Fruit fly (Drosophila melanogaster) whole organism, embryonic: ENCODE data around the gene eloF.
A peak's percentile ranks its signal among the peaks of the same experiment; 100 is the strongest.

Source experiments
- CG10147 ChIP-seq: fragments of 200-800 bp; sonication (Bioruptor generic); optimal IDR thresholded peaks from 2 replicates; lab custom pipeline; 2019; ENCODE audit warnings: missing biosample characterization, mild to moderate bottlenecking, missing genetic modification characterization, moderate library complexity
- CG11723 ChIP-seq: fragments of 200-800 bp; sonication (Bioruptor generic); optimal IDR thresholded peaks from 2 replicates; lab custom pipeline; 2017; ENCODE audit warnings: missing biosample characterization, mild to moderate bottlenecking, missing genetic modification characterization
- CG12219 ChIP-seq: fragments of 200-800 bp; sonication (Bioruptor generic); optimal IDR thresholded peaks from 3 replicates; lab custom pipeline; 2018; ENCODE audit warnings: missing biosample characterization, mild to moderate bottlenecking, missing genetic modification characterization
- CG17328 ChIP-seq: fragments of 200-800 bp; sonication (Bioruptor generic); IDR thresholded peaks from 2 replicates; pipeline ENCODE4 v1.3.6; 2022; ENCODE audit warnings: missing biosample characterization, missing genetic modification characterization
- CG33557 ChIP-seq: fragments of 200-800 bp; sonication (Bioruptor generic); optimal IDR thresholded peaks from 2 replicates; lab custom pipeline; 2019; ENCODE audit warnings: missing biosample characterization, mild to moderate bottlenecking, missing genetic modification characterization, moderate library complexity
- CG34422 ChIP-seq: fragments of 200-800 bp; sonication (Bioruptor generic); IDR thresholded peaks from 3 replicates; pipeline ENCODE4 v1.3.6; 2022; ENCODE audit warnings: missing biosample characterization, missing genetic modification characterization
- CG4404 ChIP-seq: fragments of 200-800 bp; sonication (Bioruptor generic); IDR thresholded peaks from 2 replicates; pipeline ENCODE4 v1.3.6; 2022; ENCODE audit warnings: missing biosample characterization, missing genetic modification characterization
- CG6254 ChIP-seq: fragments of 200-800 bp; sonication (Bioruptor generic); optimal IDR thresholded peaks from 3 replicates; lab custom pipeline; 2017; ENCODE audit warnings: mild to moderate bottlenecking, missing biosample characterization, missing genetic modification reagents, missing genetic modification characterization
- CG7271 ChIP-seq: fragments of 200-800 bp; sonication (Bioruptor generic); optimal IDR thresholded peaks from 2 replicates; lab custom pipeline; 2018; ENCODE audit warnings: missing biosample characterization, mild to moderate bottlenecking, missing genetic modification characterization, moderate library complexity
- CG8388 ChIP-seq: fragments of 200-800 bp; sonication (Bioruptor generic); optimal IDR thresholded peaks from 2 replicates; lab custom pipeline; 2019; ENCODE audit warnings: missing biosample characterization, mild to moderate bottlenecking, missing genetic modification characterization, moderate library complexity
- CG9797 ChIP-seq: fragments of 200-800 bp; sonication (Bioruptor generic); optimal IDR thresholded peaks from 3 replicates; lab custom pipeline; 2018; ENCODE audit warnings: missing biosample characterization, mild to moderate bottlenecking, missing genetic modification characterization
- Camta ChIP-seq: fragments of 200-800 bp; sonication (Bioruptor generic); optimal IDR thresholded peaks from 2 replicates; lab custom pipeline; 2016; ENCODE audit warnings: missing biosample characterization, missing genetic modification characterization
- Dref ChIP-seq: fragments of 200-800 bp; sonication (Bioruptor generic); IDR thresholded peaks from 2 replicates; pipeline ENCODE4 v1.3.6; 2022; ENCODE audit warnings: missing biosample characterization, missing genetic modification characterization
- E2f2 ChIP-seq: fragments of 200-800 bp; sonication (Bioruptor generic); IDR thresholded peaks from 2 replicates; pipeline ENCODE4 v1.3.6; 2022; ENCODE audit warnings: missing biosample characterization, missing genetic modification characterization
- NK7.1 ChIP-seq: fragments of 200-800 bp; sonication (Bioruptor generic); optimal IDR thresholded peaks from 3 replicates; lab custom pipeline; 2016; ENCODE audit warnings: missing biosample characterization, missing genetic modification characterization
- NfI ChIP-seq: fragments of 200-800 bp; sonication (Bioruptor generic); optimal IDR thresholded peaks from 3 replicates; lab custom pipeline; 2018; ENCODE audit warnings: missing biosample characterization, mild to moderate bottlenecking, missing genetic modification characterization, moderate library complexity
- Ravus ChIP-seq: fragments of 200-800 bp; sonication (Bioruptor generic); IDR thresholded peaks from 2 replicates; pipeline ENCODE4 v1.3.6; 2022; ENCODE audit warnings: missing biosample characterization, missing genetic modification characterization
- Ssrp ChIP-seq: fragments of 200-800 bp; sonication (Bioruptor generic); optimal IDR thresholded peaks from 2 replicates; lab custom pipeline; 2018; ENCODE audit warnings: missing biosample characterization, mild to moderate bottlenecking, missing genetic modification characterization, moderate library complexity
- TFAM ChIP-seq: fragments of 200-800 bp; sonication (Bioruptor generic); optimal IDR thresholded peaks from 2 replicates; lab custom pipeline; 2017; ENCODE audit warnings: missing biosample characterization, missing genetic modification characterization, inconsistent platforms
- ara ChIP-seq: fragments of 200-800 bp; sonication (Bioruptor generic); IDR thresholded peaks from 2 replicates; pipeline ENCODE4 v1.3.6; 2022; ENCODE audit warnings: missing biosample characterization, missing genetic modification characterization
- ash1 ChIP-seq: fragments of 200-800 bp; sonication (Bioruptor generic); optimal IDR thresholded peaks from 2 replicates; lab custom pipeline; 2018; ENCODE audit warnings: missing biosample characterization, mild to moderate bottlenecking, missing genetic modification characterization
- az2 ChIP-seq: fragments of 200-800 bp; sonication (Bioruptor generic); optimal IDR thresholded peaks from 3 replicates; lab custom pipeline; 2016; ENCODE audit warnings: missing biosample characterization, missing genetic modification characterization
- cad ChIP-seq: fragments of >200 bp; optimal IDR thresholded peaks from 2 replicates; lab custom pipeline; 2017; ENCODE audit warnings: missing biosample characterization, missing genetic modification characterization
- cas ChIP-seq: fragments of 200-800 bp; sonication (Bioruptor generic); IDR thresholded peaks from 2 replicates; pipeline ENCODE4 v1.3.6; 2022; ENCODE audit warnings: missing biosample characterization, missing genetic modification characterization
- caup ChIP-seq: fragments of 200-800 bp; sonication (Bioruptor generic); optimal IDR thresholded peaks from 3 replicates; lab custom pipeline; 2017; ENCODE audit warnings: missing biosample characterization, mild to moderate bottlenecking, missing genetic modification characterization, moderate library complexity; ENCODE audit not compliant: severe bottlenecking
- corto ChIP-seq: fragments of 200-800 bp; sonication (Bioruptor generic); optimal IDR thresholded peaks from 2 replicates; lab custom pipeline; 2016; ENCODE audit warnings: missing biosample characterization, mild to moderate bottlenecking, missing genetic modification characterization, moderate library complexity
- croc ChIP-seq: fragments of 200-800 bp; sonication (Bioruptor generic); conservative IDR thresholded peaks from 3 replicates; pipeline ENCODE4 v1.3.6; 2022; ENCODE audit warnings: missing biosample characterization, missing genetic modification characterization
- crol ChIP-seq: fragments of 200-800 bp; sonication (Bioruptor generic); IDR thresholded peaks from 2 replicates; pipeline ENCODE4 v1.3.6; 2022; ENCODE audit warnings: missing biosample characterization, missing genetic modification characterization
- dmrt11E ChIP-seq: fragments of 200-800 bp; sonication (Bioruptor generic); optimal IDR thresholded peaks from 3 replicates; lab custom pipeline; 2018; ENCODE audit warnings: missing biosample characterization, mild to moderate bottlenecking, missing genetic modification characterization, moderate library complexity
- eve ChIP-seq, 2 experiments: fragments of >200 bp; optimal IDR thresholded peaks; 2 replicates each; lab custom pipeline; 2017; ENCODE audit warnings: missing biosample characterization in 2 of 2, missing genetic modification characterization in 2 of 2
- grau ChIP-seq: fragments of 200-800 bp; optimal IDR thresholded peaks from 3 replicates; lab custom pipeline; 2019; ENCODE audit warnings: missing biosample characterization, mild to moderate bottlenecking, missing genetic modification characterization, moderate library complexity
- grn ChIP-seq: fragments of 200-800 bp; sonication (Bioruptor generic); optimal IDR thresholded peaks from 3 replicates; lab custom pipeline; 2017; ENCODE audit warnings: missing biosample characterization, missing genetic modification characterization
- gsb-n ChIP-seq: fragments of 200-800 bp; sonication (Bioruptor generic); optimal IDR thresholded peaks from 3 replicates; lab custom pipeline; 2018; ENCODE audit warnings: missing biosample characterization, mild to moderate bottlenecking, missing genetic modification characterization
- jumu ChIP-seq: fragments of 200-800 bp; sonication (Bioruptor generic); optimal IDR thresholded peaks from 3 replicates; lab custom pipeline; 2016; ENCODE audit warnings: missing biosample characterization, missing genetic modification characterization
- lbe ChIP-seq: fragments of 200-800 bp; sonication (Bioruptor generic); optimal IDR thresholded peaks from 2 replicates; lab custom pipeline; 2016; ENCODE audit warnings: missing biosample characterization, mild to moderate bottlenecking, missing genetic modification characterization
- nau ChIP-seq: fragments of 200-800 bp; sonication (Bioruptor generic); optimal IDR thresholded peaks from 3 replicates; lab custom pipeline; 2017; ENCODE audit warnings: missing biosample characterization, mild to moderate bottlenecking, missing genetic modification characterization, missing genetic modification reagents
- pan ChIP-seq, 4 experiments: fragments of >200 bp in 3 of 4; fragments of 200-800 bp in 1 of 4; sonication (Bioruptor generic) in 1 of 4; optimal IDR thresholded peaks in 3 of 4; IDR thresholded peaks in 1 of 4; 2 replicates each; pipeline versions ENCODE4 v1.3.6 to Lab custom; 2017 to 2022; ENCODE audit warnings: missing biosample characterization in 2 of 4, missing genetic modification characterization in 2 of 4, mixed read lengths in 1 of 4
- sens-2 ChIP-seq: fragments of 200-800 bp; sonication (Bioruptor generic); IDR thresholded peaks from 2 replicates; pipeline ENCODE4 v1.3.6; 2022; ENCODE audit warnings: missing biosample characterization, missing genetic modification characterization
- slbo ChIP-seq: fragments of 200-800 bp; sonication (Bioruptor generic); IDR thresholded peaks from 2 replicates; pipeline ENCODE4 v1.3.6; 2022; ENCODE audit warnings: missing biosample characterization, missing genetic modification characterization
- unc-4 ChIP-seq: fragments of 200-800 bp; sonication (Bioruptor generic); IDR thresholded peaks from 2 replicates; pipeline ENCODE4 v1.3.6; 2022; ENCODE audit warnings: missing biosample characterization, missing genetic modification characterization; ENCODE audit not compliant: partially characterized antibody
- zen ChIP-seq: fragments of 200-800 bp; sonication (Bioruptor generic); optimal IDR thresholded peaks from 3 replicates; lab custom pipeline; 2018; ENCODE audit warnings: missing biosample characterization, mild to moderate bottlenecking, missing genetic modification characterization, moderate library complexity

eloF gene

dm6 chr3R:9791177-9791806 lies 22.7 kb upstream of the eloF start, which contains the start of the genes CG12945 and CG8507 (continued):
- TF ChIP-seq CG12219 (GFP tag; lab: Kevin White, UChicago), result no peak
- TF ChIP-seq CG34422 (GFP tag; lab: Robert Waterston, UW), result no peak
- TF ChIP-seq TFAM (GFP tag; lab: Kevin White, UChicago), result no peak
- TF ChIP-seq crol (GFP tag; lab: Robert Waterston, UW), result no peak
- TF ChIP-seq CG7271 (tag; lab: Kevin White, UChicago), result no peak
- TF ChIP-seq NfI (GFP tag; lab: Kevin White, UChicago), result peak; percentile 41
- peak; percentile 47; the same call in 1 of the 2 replicates for TF ChIP-seq slbo (GFP tag; lab: Robert Waterston, UW)
- no peak for TF ChIP-seq CG17328
- no peak for TF ChIP-seq croc (GFP tag; lab: Robert Waterston, UW)
- TF ChIP-seq nau (GFP tag; lab: Kevin White, UChicago), result no peak
- peak; percentile 63 for TF ChIP-seq grau
- TF ChIP-seq ara (GFP tag; lab: Robert Waterston, UW), result no peak
- no peak for TF ChIP-seq caup
- TF ChIP-seq dmrt11E, result peak; percentile 4
- no peak for TF ChIP-seq CG33557
- peak; percentile 25 for TF ChIP-seq zen (tag; lab: Kevin White, UChicago)
- TF ChIP-seq Dref (GFP tag; lab: Robert Waterston, UW), result no peak
- TF ChIP-seq NK7.1 (GFP tag; lab: Kevin White, UChicago), result no peak
- peak; percentile 28 for TF ChIP-seq Ssrp (tag; lab: Kevin White, UChicago)
- no peak for TF ChIP-seq ash1 (GFP tag; lab: Kevin White, UChicago)
- TF ChIP-seq lbe, result peak; percentile 3
- no peak for TF ChIP-seq pan (optimal IDR thresholded peaks at IDR 0.05; lab: Kevin White, UChicago)
- TF ChIP-seq pan (GFP tag; optimal IDR thresholded peaks at IDR 0.05 in 1 of 2, IDR thresholded peaks at IDR 0.05 in 1 of 2), result no peak
- no peak for TF ChIP-seq eve (GFP tag; optimal IDR thresholded peaks at IDR 0.05; lab: Kevin White, UChicago)
- 0 out of 2 replicates have a peak, but pooled peaks have one; percentile 31 for TF ChIP-seq unc-4 (GFP tag; lab: Robert Waterston, UW)
- TF ChIP-seq E2f2, result 0 out of 2 replicates have a peak, but pooled peaks have one; percentile 31
- TF ChIP-seq cas, result no peak
- no peak for TF ChIP-seq Ravus (GFP tag; lab: Robert Waterston, UW)
- TF ChIP-seq az2 (GFP tag; lab: Kevin White, UChicago), result no peak
- TF ChIP-seq jumu (GFP tag; lab: Kevin White, UChicago), result peak; percentile 28
- peak; percentile 37; the same call in 1 of the 2 replicates for TF ChIP-seq CG4404 (GFP tag; lab: Robert Waterston, UW)
- no peak for TF ChIP-seq corto (GFP tag; lab: Kevin White, UChicago)
- no peak for TF ChIP-seq CG6254 (GFP tag; lab: Kevin White, UChicago)
- peak; percentile 76 for TF ChIP-seq CG9797 (GFP tag; lab: Kevin White, UChicago)
- no peak for TF ChIP-seq CG11723
- no peak for TF ChIP-seq CG8388 (GFP tag; lab: Kevin White, UChicago)
- no peak for TF ChIP-seq grn (GFP tag; lab: Kevin White, UChicago)
- TF ChIP-seq gsb-n (tag; lab: Kevin White, UChicago), result no peak
- peak; percentile 58 for TF ChIP-seq CG10147 (GFP tag; lab: Kevin White, UChicago)
- TF ChIP-seq sens-2 (GFP tag; lab: Robert Waterston, UW), result no peak
- TF ChIP-seq cad (GFP tag; lab: Kevin White, UChicago), result no peak
- TF ChIP-seq Camta, result peak; percentile 44
